Worm (Caenorhabditis elegans) whole organism, mixed stage, embryonic: Measurements from ENCODE around the gene F56D6.18.

ENCODE experiments used
- nhr-12 ChIP-seq: fragments of 150-350 bp; optimal IDR thresholded peaks from 2 replicates; lab custom pipeline; 2014; ENCODE audit warnings: missing biosample characterization, missing genetic modification characterization
- nhr-76 ChIP-seq: sonication (generic microtip); optimal IDR thresholded peaks from 2 replicates; lab custom pipeline; 2017; ENCODE audit warnings: missing biosample characterization, missing genetic modification characterization

DNA sequence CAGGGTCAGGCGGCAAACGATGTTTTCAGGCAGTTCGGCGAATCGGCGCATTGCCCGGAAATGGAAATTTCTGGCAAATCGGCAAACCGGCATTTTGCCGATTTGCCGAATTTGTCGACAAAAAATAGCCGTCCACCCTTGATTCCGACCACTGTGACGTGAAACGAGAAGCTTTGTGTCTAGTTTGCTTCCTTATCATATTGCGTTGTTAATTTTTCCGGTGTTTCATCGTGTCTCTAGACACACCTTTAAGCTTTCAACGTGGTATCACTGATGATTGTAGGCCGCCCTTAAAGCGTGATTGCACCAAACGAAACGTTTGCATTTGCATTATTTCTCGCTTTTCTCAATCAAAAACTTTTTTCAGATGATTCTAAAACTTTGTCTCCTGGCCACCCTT, 25.3 kb upstream of the F56D6.18 start, which contains the start of gene clec-71:
- TF ChIP-seq nhr-12 (no peak), nhr-76 (tag; lab: Kevin White, UChicago) (no peak)
